Fruit fly (Drosophila melanogaster): Measurements from ENCODE around the gene CG18599.

Gene CG18599

DNA sequence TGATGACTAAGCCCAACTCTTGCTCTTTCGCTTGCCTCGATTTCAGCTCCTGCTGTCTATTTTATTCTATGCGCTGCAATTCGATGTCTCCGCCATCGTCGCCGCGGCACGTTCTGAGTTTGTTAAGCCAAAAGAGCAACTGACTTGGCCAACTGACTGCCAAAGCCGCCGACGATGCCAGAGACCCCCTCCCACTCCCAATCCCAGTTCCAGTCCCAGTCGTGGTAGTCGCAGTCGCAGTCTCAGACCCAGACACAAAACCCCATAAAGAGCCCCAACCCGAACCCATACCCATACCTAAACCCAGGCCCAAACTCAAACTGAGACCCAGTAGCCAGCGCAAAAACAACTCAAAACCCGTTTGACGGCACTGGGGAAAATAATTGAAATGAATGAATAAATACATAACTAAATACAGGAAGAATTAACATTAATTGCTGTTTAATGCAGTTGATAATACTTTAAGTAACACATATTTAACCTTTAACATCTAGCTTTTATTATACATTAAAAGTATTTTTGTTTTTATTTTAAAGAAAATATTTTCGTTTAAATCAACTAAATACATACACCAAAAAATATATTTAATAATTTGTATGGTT is 43.3 kb downstream of the CG18599 start (continued):
- no peak for TF ChIP-seq HLH4C (GFP tag; IDR thresholded peaks at IDR 0.05; ENCODE audit: partially characterized antibody)
- peak; percentile 3 for TF ChIP-seq CG2120 (GFP tag; optimal IDR thresholded peaks at IDR 0.05)
- TF ChIP-seq Nf-YC (tag; optimal IDR thresholded peaks at IDR 0.05), result no peak
- TF ChIP-seq CG4328 (GFP tag; optimal IDR thresholded peaks at IDR 0.05), result no peak
- TF ChIP-seq Ets65A (GFP tag), result no peak
- peak; percentile 43; the same call in 1 of the 2 replicates for TF ChIP-seq CG9932 (GFP tag; IDR thresholded peaks at IDR 0.05)
- no peak for TF ChIP-seq lov (optimal IDR thresholded peaks at IDR 0.05)
- 0 out of 3 replicates have a peak, but pooled peaks have one; percentile 46 for TF ChIP-seq lov (GFP tag; IDR thresholded peaks at IDR 0.05)
- peak; percentile 17 for TF ChIP-seq Oli (tag; optimal IDR thresholded peaks at IDR 0.05)
- TF ChIP-seq CG12104 (GFP tag; optimal IDR thresholded peaks at IDR 0.05), result no peak
- TF ChIP-seq Hr51 (GFP tag; optimal IDR thresholded peaks at IDR 0.05), result no peak
- peak; percentile 46 for TF ChIP-seq CG10543 (GFP tag; optimal IDR thresholded peaks at IDR 0.05)
- peak; percentile 23 for TF ChIP-seq bcd (GFP tag; optimal IDR thresholded peaks at IDR 0.05)
- no peak for TF ChIP-seq Spps (tag; optimal IDR thresholded peaks at IDR 0.05)
- no peak for TF ChIP-seq nom (GFP tag; optimal IDR thresholded peaks at IDR 0.05)
- 0 out of 3 replicates have a peak, but pooled peaks have one; percentile 41 for TF ChIP-seq otp (GFP tag; IDR thresholded peaks at IDR 0.05)
- TF ChIP-seq CG16863 (GFP tag; optimal IDR thresholded peaks at IDR 0.05), result peak; percentile 1
- TF ChIP-seq Bteb2 (GFP tag; optimal IDR thresholded peaks at IDR 0.05), result no peak
- no peak for TF ChIP-seq CG12942 (GFP tag; optimal IDR thresholded peaks at IDR 0.05)
- TF ChIP-seq CG13296 (GFP tag; optimal IDR thresholded peaks at IDR 0.05), result peak; percentile 18
- TF ChIP-seq lilli (GFP tag; optimal IDR thresholded peaks at IDR 0.05), result peak; percentile 2
- no peak for TF ChIP-seq CG17186 (GFP tag; optimal IDR thresholded peaks at IDR 0.05)
- TF ChIP-seq nerfin-2 (GFP tag; IDR thresholded peaks at IDR 0.05; ENCODE audit: partially characterized antibody), result 0 out of 2 replicates have a peak, but pooled peaks have one; percentile 16
- peak; percentile 59 for TF ChIP-seq row (GFP tag; IDR thresholded peaks at IDR 0.05)
- no peak for TF ChIP-seq h (optimal IDR thresholded peaks at IDR 0.05)
- TF ChIP-seq sug (tag; optimal IDR thresholded peaks at IDR 0.05), result no peak
- no peak for TF ChIP-seq Trl (optimal IDR thresholded peaks at IDR 0.05)
- no peak for TF ChIP-seq Trl (GFP tag; optimal IDR thresholded peaks at IDR 0.05)
- TF ChIP-seq bbx (GFP tag; IDR thresholded peaks at IDR 0.05; ENCODE audit: partially characterized antibody), result peak; percentile 16; the same call in 1 of the 2 replicates
- no peak for TF ChIP-seq CG34422 (GFP tag; IDR thresholded peaks at IDR 0.05)
- TF ChIP-seq CG10321 (GFP tag; IDR thresholded peaks at IDR 0.05), result no peak
- peak; percentile 79 for TF ChIP-seq Med (GFP tag)
- no peak for TF ChIP-seq CG12219 (GFP tag; optimal IDR thresholded peaks at IDR 0.05)
- no peak for TF ChIP-seq CG9609 (GFP tag; optimal IDR thresholded peaks at IDR 0.05)
- no peak for TF ChIP-seq gt (GFP tag; IDR thresholded peaks at IDR 0.05)
- TF ChIP-seq emc (GFP tag; optimal IDR thresholded peaks at IDR 0.05), result no peak
- TF ChIP-seq wdn (GFP tag; IDR thresholded peaks at IDR 0.05), result no peak
- peak; percentile 37; the same call in 2 of the 3 replicates for TF ChIP-seq tgo (GFP tag; IDR thresholded peaks at IDR 0.05)
- TF ChIP-seq H2.0 (GFP tag; IDR thresholded peaks at IDR 0.05), result no peak
- no peak for TF ChIP-seq ap (GFP tag; IDR thresholded peaks at IDR 0.05)
- no peak for TF ChIP-seq ab (GFP tag; optimal IDR thresholded peaks at IDR 0.05)
- no peak for TF ChIP-seq CG4617 (GFP tag; optimal IDR thresholded peaks at IDR 0.05; ENCODE audit: borderline replicate concordance)
- no peak for TF ChIP-seq CG17912 (GFP tag; optimal IDR thresholded peaks at IDR 0.05)
- TF ChIP-seq CG14441 (GFP tag; IDR thresholded peaks at IDR 0.05), result peak; percentile 32
- peak; percentile 54 for TF ChIP-seq CG16815 (GFP tag; optimal IDR thresholded peaks at IDR 0.05)
- peak; percentile 33 for TF ChIP-seq CG33557 (GFP tag; optimal IDR thresholded peaks at IDR 0.05)
- no peak for TF ChIP-seq Pdp1 (GFP tag; optimal IDR thresholded peaks at IDR 0.05)
- no peak for TF ChIP-seq trh (GFP tag; optimal IDR thresholded peaks at IDR 0.05)
- TF ChIP-seq CG15269 (tag; optimal IDR thresholded peaks at IDR 0.05), result no peak
- TF ChIP-seq CG13624 (GFP tag; optimal IDR thresholded peaks at IDR 0.05), result no peak
- TF ChIP-seq tin (GFP tag; optimal IDR thresholded peaks at IDR 0.05), result no peak

Measured in whole organism, embryonic.